Fruit fly (Drosophila melanogaster) whole organism, embryonic: ENCODE results near the gene Spec2.
A peak's percentile ranks its signal among the peaks of the same experiment; 100 is the strongest.

Experiments used
- Antp ChIP-seq: fragments of 200-800 bp; sonication (Bioruptor generic); optimal IDR thresholded peaks from 3 replicates; lab custom pipeline; 2016; ENCODE audit warnings: missing biosample characterization, missing genetic modification characterization
- Blimp-1 ChIP-seq: fragments of 200-800 bp; sonication (Bioruptor generic); optimal IDR thresholded peaks from 3 replicates; lab custom pipeline; 2018; ENCODE audit warnings: missing biosample characterization, missing genetic modification characterization, mild to moderate bottlenecking, moderate library complexity, missing genetic modification reagents
- CG10209 ChIP-seq: fragments of 200-800 bp; sonication (Bioruptor generic); optimal IDR thresholded peaks from 3 replicates; lab custom pipeline; 2017; ENCODE audit warnings: missing biosample characterization, mild to moderate bottlenecking, missing genetic modification characterization, missing genetic modification reagents
- CG10274 ChIP-seq: fragments of 200-800 bp; sonication (Bioruptor generic); optimal IDR thresholded peaks from 3 replicates; lab custom pipeline; 2017; ENCODE audit warnings: missing biosample characterization, mild to moderate bottlenecking, missing genetic modification characterization
- CG10543 ChIP-seq: fragments of 200-800 bp; sonication (Bioruptor generic); optimal IDR thresholded peaks from 3 replicates; lab custom pipeline; 2017; ENCODE audit warnings: missing biosample characterization, mild to moderate bottlenecking, missing genetic modification characterization, moderate library complexity
- CG11560 ChIP-seq: fragments of 200-800 bp; sonication (Bioruptor generic); IDR thresholded peaks from 3 replicates; pipeline ENCODE4 v1.3.6; 2022; ENCODE audit warnings: missing biosample characterization, missing genetic modification characterization
- CG1233 ChIP-seq: fragments of 200-800 bp; sonication (Bioruptor generic); optimal IDR thresholded peaks from 4 replicates; lab custom pipeline; 2018; ENCODE audit warnings: missing biosample characterization, mild to moderate bottlenecking, missing genetic modification characterization
- CG13287 ChIP-seq: fragments of 200-800 bp; sonication (Bioruptor generic); IDR thresholded peaks from 2 replicates; pipeline ENCODE4 v1.3.6; 2022; ENCODE audit warnings: missing biosample characterization, missing genetic modification characterization; ENCODE audit not compliant: partially characterized antibody
- CG14441 ChIP-seq: fragments of 200-800 bp; sonication (Bioruptor generic); IDR thresholded peaks from 2 replicates; pipeline ENCODE4 v1.3.6; 2022; ENCODE audit warnings: missing biosample characterization, missing genetic modification characterization
- CG16815 ChIP-seq: fragments of 200-800 bp; sonication (Bioruptor generic); optimal IDR thresholded peaks from 3 replicates; lab custom pipeline; 2017; ENCODE audit warnings: missing biosample characterization, mild to moderate bottlenecking, missing genetic modification characterization
- CG3163 ChIP-seq: fragments of 200-800 bp; sonication (Bioruptor generic); optimal IDR thresholded peaks from 3 replicates; lab custom pipeline; 2016; ENCODE audit warnings: missing biosample characterization, missing genetic modification characterization
- CG32532 ChIP-seq: fragments of 200-800 bp; sonication (Bioruptor generic); IDR thresholded peaks from 2 replicates; pipeline ENCODE4 v1.3.6; 2022; ENCODE audit warnings: missing biosample characterization, missing genetic modification characterization
- CG32767 ChIP-seq: fragments of 200-800 bp; sonication (Bioruptor generic); IDR thresholded peaks from 2 replicates; pipeline ENCODE4 v1.3.6; 2022; ENCODE audit warnings: missing biosample characterization, missing genetic modification characterization
- CG32772 ChIP-seq: fragments of 200-800 bp; sonication (Bioruptor generic); IDR thresholded peaks from 2 replicates; pipeline ENCODE4 v1.3.6; 2022; ENCODE audit warnings: missing biosample characterization, missing genetic modification characterization
- CG34224 ChIP-seq: fragments of 200-800 bp; sonication (Bioruptor generic); IDR thresholded peaks from 3 replicates; pipeline ENCODE4 v1.3.6; 2022; ENCODE audit warnings: missing biosample characterization, missing genetic modification characterization; ENCODE audit not compliant: partially characterized antibody
- CG4282 ChIP-seq: fragments of 200-800 bp; sonication (Bioruptor generic); optimal IDR thresholded peaks from 2 replicates; lab custom pipeline; 2016; ENCODE audit warnings: missing biosample characterization, missing genetic modification characterization
- CG6175 ChIP-seq: fragments of 200-800 bp; sonication (Bioruptor generic); IDR thresholded peaks from 3 replicates; pipeline ENCODE4 v1.3.6; 2022; ENCODE audit warnings: missing biosample characterization, missing genetic modification characterization
- CG6654 ChIP-seq: fragments of 200-800 bp; sonication (Bioruptor generic); optimal IDR thresholded peaks from 2 replicates; lab custom pipeline; 2017; ENCODE audit warnings: missing biosample characterization, mild to moderate bottlenecking, missing genetic modification characterization
- CG6689 ChIP-seq: fragments of 200-800 bp; sonication (Bioruptor generic); IDR thresholded peaks from 2 replicates; pipeline ENCODE4 v1.3.6; 2022; ENCODE audit warnings: missing biosample characterization, missing genetic modification characterization
- CG7987 ChIP-seq: fragments of 200-800 bp; sonication (Bioruptor generic); optimal IDR thresholded peaks from 2 replicates; lab custom pipeline; 2018; ENCODE audit warnings: missing biosample characterization, mild to moderate bottlenecking, missing genetic modification characterization, moderate library complexity
- CG8089 ChIP-seq: fragments of 200-800 bp; sonication (Bioruptor generic); optimal IDR thresholded peaks from 3 replicates; lab custom pipeline; 2016; ENCODE audit warnings: missing biosample characterization, missing genetic modification characterization
- CG8765 ChIP-seq: fragments of 200-800 bp; sonication (Bioruptor generic); IDR thresholded peaks from 2 replicates; pipeline ENCODE4 v1.3.6; 2022; ENCODE audit warnings: missing biosample characterization, missing genetic modification characterization
- CG9797 ChIP-seq: fragments of 200-800 bp; sonication (Bioruptor generic); optimal IDR thresholded peaks from 3 replicates; lab custom pipeline; 2018; ENCODE audit warnings: missing biosample characterization, mild to moderate bottlenecking, missing genetic modification characterization
- CTCF ChIP-seq: fragments of 200-800 bp; sonication (Bioruptor generic); optimal IDR thresholded peaks from 2 replicates; lab custom pipeline; 2017; ENCODE audit warnings: missing biosample characterization, mild to moderate bottlenecking, missing genetic modification characterization, moderate library complexity
- CoRest ChIP-seq: fragments of 200-800 bp; sonication (Bioruptor generic); optimal IDR thresholded peaks from 3 replicates; lab custom pipeline; 2018; ENCODE audit warnings: missing biosample characterization, mild to moderate bottlenecking, missing genetic modification characterization, moderate library complexity
- ERR ChIP-seq: fragments of 200-800 bp; sonication (Bioruptor generic); optimal IDR thresholded peaks from 2 replicates; lab custom pipeline; 2016; ENCODE audit warnings: missing biosample characterization, missing genetic modification characterization
- GATAe ChIP-seq: fragments of 200-800 bp; sonication (Bioruptor generic); conservative IDR thresholded peaks from 2 replicates; pipeline ENCODE4 v1.3.6; 2022; ENCODE audit warnings: missing biosample characterization, missing genetic modification characterization
- Lpt ChIP-seq: fragments of >200 bp; optimal IDR thresholded peaks from 2 replicates; lab custom pipeline; 2018; ENCODE audit warnings: missing biosample characterization, missing genetic modification characterization
- PHDP ChIP-seq: fragments of 200-800 bp; sonication (Bioruptor generic); optimal IDR thresholded peaks from 3 replicates; lab custom pipeline; 2018; ENCODE audit warnings: missing biosample characterization, mild to moderate bottlenecking, missing genetic modification characterization, moderate library complexity
- Taf1 ChIP-seq: fragments of 200-800 bp; sonication (Bioruptor generic); IDR thresholded peaks from 2 replicates; pipeline ENCODE4 v1.3.6; 2022; ENCODE audit warnings: missing biosample characterization, missing genetic modification characterization
- Usf ChIP-seq: fragments of 200-800 bp; sonication (Bioruptor generic); optimal IDR thresholded peaks from 2 replicates; lab custom pipeline; 2017; ENCODE audit warnings: missing genotype, missing biosample characterization, missing genetic modification characterization
- ato ChIP-seq: fragments of 200-800 bp; sonication (Bioruptor generic); IDR thresholded peaks from 2 replicates; pipeline ENCODE4 v1.3.6; 2022; ENCODE audit warnings: missing biosample characterization, missing genetic modification characterization; ENCODE audit not compliant: partially characterized antibody
- cato ChIP-seq: fragments of 200-800 bp; sonication (Bioruptor generic); optimal IDR thresholded peaks from 2 replicates; lab custom pipeline; 2016; ENCODE audit warnings: missing biosample characterization, missing genetic modification characterization, borderline replicate concordance
- da ChIP-seq: fragments of 200-800 bp; sonication (Bioruptor generic); optimal IDR thresholded peaks from 2 replicates; lab custom pipeline; 2016; ENCODE audit warnings: missing biosample characterization, missing genetic modification characterization
- gsb ChIP-seq: fragments of 200-800 bp; sonication (Bioruptor generic); IDR thresholded peaks from 2 replicates; pipeline ENCODE4 v1.3.6; 2022; ENCODE audit warnings: missing biosample characterization, missing genetic modification characterization
- gt ChIP-seq: fragments of 200-800 bp; sonication (Bioruptor generic); IDR thresholded peaks from 2 replicates; pipeline ENCODE4 v1.3.6; 2022; ENCODE audit warnings: missing biosample characterization, missing genetic modification characterization
- ham ChIP-seq: fragments of 200-800 bp; sonication (Bioruptor generic); IDR thresholded peaks from 2 replicates; pipeline ENCODE4 v1.3.6; 2022; ENCODE audit warnings: missing biosample characterization, missing genetic modification characterization
- insv ChIP-seq, 2 experiments: fragments of 200-800 bp; sonication (Bioruptor generic); optimal IDR thresholded peaks; 3 replicates each; lab custom pipeline; 2016 to 2018; ENCODE audit warnings: missing biosample characterization in 2 of 2, missing genetic modification characterization in 2 of 2
- peb ChIP-seq: fragments of 200-800 bp; sonication (Bioruptor generic); IDR thresholded peaks from 2 replicates; pipeline ENCODE4 v1.3.6; 2022; ENCODE audit warnings: missing biosample characterization, missing genetic modification characterization
- pho ChIP-seq: fragments of 200-800 bp; sonication (Bioruptor generic); optimal IDR thresholded peaks from 2 replicates; lab custom pipeline; 2016; ENCODE audit warnings: missing biosample characterization, missing genetic modification characterization
- psq ChIP-seq: fragments of 200-800 bp; sonication (Bioruptor generic); optimal IDR thresholded peaks from 2 replicates; lab custom pipeline; 2017; ENCODE audit warnings: missing biosample characterization, missing genetic modification characterization
- ranshi ChIP-seq: fragments of 200-800 bp; sonication (Bioruptor generic); IDR thresholded peaks from 2 replicates; pipeline ENCODE4 v1.3.6; 2022; ENCODE audit warnings: missing biosample characterization, missing genetic modification characterization
- salm ChIP-seq: fragments of 200-800 bp; sonication (Bioruptor generic); optimal IDR thresholded peaks from 2 replicates; lab custom pipeline; 2018; ENCODE audit warnings: missing biosample characterization, mild to moderate bottlenecking, missing genetic modification characterization
- slp2 ChIP-seq: fragments of 200-800 bp; sonication (Bioruptor generic); optimal IDR thresholded peaks from 2 replicates; lab custom pipeline; 2016; ENCODE audit warnings: missing biosample characterization, missing genetic modification characterization
- sqz ChIP-seq: fragments of 200-800 bp; sonication (Bioruptor generic); optimal IDR thresholded peaks from 3 replicates; lab custom pipeline; 2018; ENCODE audit warnings: missing biosample characterization, mild to moderate bottlenecking, missing genetic modification characterization
- stwl ChIP-seq: fragments of 200-800 bp; sonication (Bioruptor generic); optimal IDR thresholded peaks from 3 replicates; lab custom pipeline; 2018; ENCODE audit warnings: missing biosample characterization, mild to moderate bottlenecking, missing genetic modification characterization, moderate library complexity
- twi ChIP-seq: fragments of 200-800 bp; optimal IDR thresholded peaks from 2 replicates; lab custom pipeline; 2019; ENCODE audit warnings: missing biosample characterization, mild to moderate bottlenecking, missing genetic modification characterization, moderate library complexity
- zf30C ChIP-seq: fragments of 200-800 bp; sonication (Bioruptor generic); optimal IDR thresholded peaks from 3 replicates; lab custom pipeline; 2018; ENCODE audit warnings: missing biosample characterization, mild to moderate bottlenecking, missing genetic modification characterization
- zfh2 ChIP-seq: fragments of 200-800 bp; sonication (Bioruptor generic); optimal IDR thresholded peaks from 2 replicates; lab custom pipeline; 2016; ENCODE audit warnings: missing biosample characterization, missing genetic modification characterization

The Spec2 gene

DNA sequence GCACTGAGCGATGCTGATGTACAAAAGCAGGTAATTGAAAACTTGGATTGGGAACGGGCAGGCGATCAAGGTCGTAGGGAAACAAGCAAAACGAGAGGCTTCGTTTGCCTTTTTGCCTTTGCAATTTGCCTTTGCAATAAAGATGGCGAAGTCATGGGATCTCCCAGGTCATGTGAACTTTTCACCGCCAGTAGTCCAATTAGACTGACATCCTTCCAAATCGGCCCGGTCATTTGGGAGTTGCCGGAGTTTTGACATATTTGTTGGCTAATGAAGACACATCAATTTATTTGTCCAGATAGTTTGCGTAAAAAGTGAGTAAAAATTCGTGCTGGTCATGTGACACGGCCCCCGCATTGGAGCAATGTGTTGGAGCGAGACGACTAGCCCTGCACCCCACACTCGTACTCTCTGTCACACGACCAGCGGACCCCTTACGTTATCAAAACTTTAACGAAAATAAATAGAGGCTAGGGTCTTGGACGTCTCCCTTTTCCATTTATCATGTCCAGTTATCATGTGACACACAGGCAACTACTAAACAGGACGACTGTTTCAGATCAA is 31.8 kb downstream of the Spec2 start (continued):
- TF ChIP-seq peb (GFP tag; lab: Robert Waterston, UW), result no peak
- TF ChIP-seq CG10274 (GFP tag; lab: Kevin White, UChicago), result no peak

DNA sequence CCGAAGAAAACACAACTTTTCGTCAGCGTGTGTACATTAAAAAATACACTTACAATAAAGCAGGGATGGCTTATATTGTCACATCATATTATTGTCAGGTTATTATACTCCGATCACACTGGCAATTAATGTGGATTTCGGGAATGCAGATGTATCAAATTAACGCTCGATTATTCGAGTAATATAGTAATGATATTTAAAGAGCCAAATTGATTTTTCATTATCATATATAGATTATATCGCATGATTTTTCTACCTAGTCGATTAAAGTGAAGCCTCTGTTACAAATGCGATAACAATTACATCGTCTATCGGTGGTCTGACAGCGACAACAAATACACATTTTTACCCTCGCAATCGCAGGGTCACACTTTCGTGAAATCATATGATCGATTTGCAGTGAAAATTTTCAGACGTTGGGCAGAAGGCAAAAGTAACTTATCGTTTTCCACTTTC is 32.5 kb downstream of the Spec2 start, which contains the start of the genes noi and Vha26:
Gene noi (minus strand): TSS at position 62 of the 456 bp plus-strand sequence.
Gene Vha26 (plus strand): TSS at position 366 of the 456 bp plus-strand sequence.
- TF ChIP-seq CG7987 (GFP tag; lab: Kevin White, UChicago) (no peak), twi (peak; percentile 45), Taf1 (GFP tag; lab: Robert Waterston, UW) (no peak), PHDP (tag; lab: Kevin White, UChicago) (no peak), CG1233 (GFP tag; lab: Kevin White, UChicago) (no peak), CG4282 (GFP tag; lab: Kevin White, UChicago) (no peak), GATAe (GFP tag; lab: Robert Waterston, UW) (no peak), CG8089 (GFP tag; lab: Kevin White, UChicago) (no peak), gt (no peak), Lpt (no peak), sqz (no peak), CG10209 (GFP tag; lab: Kevin White, UChicago) (no peak), da (GFP tag; lab: Kevin White, UChicago) (peak; percentile 8), CG11560 (tag; lab: Robert Waterston, UW) (peak; percentile 40; the same call in 2 of the 3 replicates), CG32532 (GFP tag; lab: Robert Waterston, UW) (peak; percentile 64; the same call in 1 of the 2 replicates), CTCF (GFP tag; lab: Kevin White, UChicago) (peak; percentile 7), CG9797 (GFP tag; lab: Kevin White, UChicago) (peak; percentile 86), CG8765 (GFP tag; lab: Robert Waterston, UW) (0 out of 2 replicates have a peak, but pooled peaks have one; percentile 25), zfh2 (peak; percentile 59), CG14441 (GFP tag; lab: Robert Waterston, UW) (no peak), Blimp-1 (GFP tag; lab: Kevin White, UChicago) (no peak), stwl (tag; lab: Kevin White, UChicago) (peak; percentile 75), CG10543 (GFP tag; lab: Kevin White, UChicago) (peak; percentile 44), ERR (GFP tag; lab: Kevin White, UChicago) (no peak), Usf (GFP tag; lab: Kevin White, UChicago) (no peak), CG34224 (peak; percentile 47; the same call in 2 of the 3 replicates), CG3163 (no peak), CoRest (tag; lab: Kevin White, UChicago) (no peak), gsb (GFP tag; lab: Robert Waterston, UW) (no peak), CG32767 (GFP tag; lab: Robert Waterston, UW) (peak; percentile 40; the same call in 1 of the 2 replicates), slp2 (GFP tag; lab: Kevin White, UChicago) (no peak), pho (GFP tag; lab: Kevin White, UChicago) (peak; percentile 26), CG10274 (GFP tag; lab: Kevin White, UChicago) (no peak), CG6689 (GFP tag; lab: Robert Waterston, UW) (peak; percentile 34; the same call in 1 of the 2 replicates), zf30C (peak; percentile 54), cato (GFP tag; lab: Kevin White, UChicago) (no peak), CG16815 (GFP tag; lab: Kevin White, UChicago) (no peak), psq (no peak), Antp (no peak), CG32772 (GFP tag; lab: Robert Waterston, UW) (no peak), CG6654 (GFP tag; lab: Kevin White, UChicago) (no peak), insv (GFP tag; optimal IDR thresholded peaks at IDR 0.05; lab: Kevin White, UChicago) (no peak), ato (no peak), ranshi (GFP tag; lab: Robert Waterston, UW) (no peak), ham (GFP tag; lab: Robert Waterston, UW) (no peak), CG13287 (GFP tag; lab: Robert Waterston, UW) (no peak; the same call in none of the 2 replicates), CG6175 (GFP tag; lab: Robert Waterston, UW) (no peak), salm (no peak)
